Worm (Caenorhabditis elegans) whole organism, L4 larva: Measurements from ENCODE around the gene crn-5.

Source experiments
- ceh-20 ChIP-seq: fragments of 200-800 bp; sonication (Bioruptor generic); IDR thresholded peaks from 2 replicates; pipeline ENCODE4 v1.3.6; 2022; ENCODE audit warnings: missing genetic modification reagents, missing genetic modification characterization, missing compliant biosample characterization
- ceh-82 ChIP-seq: sonication (generic microtip); optimal IDR thresholded peaks from 2 replicates; lab custom pipeline; 2017; ENCODE audit warnings: missing biosample characterization, missing genetic modification characterization
- dpl-1 ChIP-seq: fragments of 150-350 bp; optimal IDR thresholded peaks from 2 replicates; lab custom pipeline; 2014; ENCODE audit warnings: missing biosample characterization, missing genetic modification reagents, missing genetic modification characterization
- fos-1 ChIP-seq: fragments of 150-350 bp; optimal IDR thresholded peaks from 2 replicates; lab custom pipeline; 2014; ENCODE audit warnings: missing biosample characterization, missing genetic modification characterization
- skn-1 ChIP-seq: fragments of 150-350 bp; optimal IDR thresholded peaks from 2 replicates; lab custom pipeline; 2014; ENCODE audit warnings: missing biosample characterization, missing genetic modification characterization
- snpc-4 ChIP-seq: fragments of 150-350 bp; optimal IDR thresholded peaks from 2 replicates; lab custom pipeline; 2014; ENCODE audit warnings: missing biosample characterization, missing genetic modification characterization
- zag-1 ChIP-seq: fragments of 150-350 bp; optimal IDR thresholded peaks from 2 replicates; lab custom pipeline; 2014; ENCODE audit warnings: missing biosample characterization, missing genetic modification characterization

DNA sequence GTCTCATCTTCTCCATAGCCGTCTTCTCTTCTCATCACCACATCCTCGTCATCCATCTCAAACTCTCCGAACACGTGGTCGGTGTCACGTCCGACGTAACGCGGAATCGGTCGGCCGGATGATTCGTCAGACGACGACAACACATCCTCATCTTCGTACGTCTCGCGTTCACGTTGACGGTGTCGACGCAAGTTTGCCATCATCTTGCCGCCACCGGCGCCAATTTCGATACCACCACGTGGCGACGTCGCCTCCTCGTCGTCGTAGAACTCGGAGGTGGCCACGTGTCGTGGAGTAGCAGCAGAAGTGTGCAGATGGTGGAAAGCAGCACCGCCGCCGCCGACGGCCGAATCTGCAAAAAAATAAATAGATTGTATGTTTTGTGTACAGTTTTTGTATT is 45.2 kb upstream of the crn-5 start:
- no peak for TF ChIP-seq skn-1 (tag; lab: Kevin White, UChicago)
- no peak for TF ChIP-seq zag-1 (tag; lab: Kevin White, UChicago)
- 0 out of 2 replicates have a peak, but pooled peaks have one; percentile 23 for TF ChIP-seq ceh-20 (GFP tag; lab: Robert Waterston, UW)
- TF ChIP-seq dpl-1 (GFP tag; lab: Kevin White, UChicago) = no peak
- TF ChIP-seq fos-1 = no peak
- TF ChIP-seq ceh-82 (tag; lab: Kevin White, UChicago) = no peak
- no peak for TF ChIP-seq snpc-4 (tag; lab: Kevin White, UChicago)
